Worm (Caenorhabditis elegans): ENCODE results near the gene F09D12.2.

DNA sequence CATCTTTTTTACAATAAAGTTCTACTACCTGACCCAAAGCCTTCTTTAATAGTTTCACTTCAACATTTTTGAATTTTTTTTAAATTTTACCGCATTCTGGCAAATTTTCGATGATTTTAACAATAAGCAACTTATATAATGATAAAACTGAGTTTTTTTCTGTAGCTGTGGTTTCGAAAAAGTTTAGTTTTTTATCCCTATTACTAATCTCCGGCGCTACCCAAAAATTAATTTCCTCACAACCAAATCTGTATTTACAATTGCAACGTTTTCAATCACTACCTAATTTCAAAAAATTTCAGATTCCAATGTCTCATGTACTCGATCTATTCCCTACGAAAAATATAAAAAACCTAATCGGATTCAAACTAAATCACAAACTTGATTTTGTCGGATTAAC, 23.1 kb upstream of the F09D12.2 start, which contains the start of gene F58E2.3:
- TF ChIP-seq pqm-1 (tag; optimal IDR thresholded peaks at IDR 0.05), result no peak
- TF ChIP-seq lin-13 (GFP tag; optimal IDR thresholded peaks at IDR 0.05), result no peak
- TF ChIP-seq elt-2 (tag; optimal IDR thresholded peaks at IDR 0.05), result no peak
- TF ChIP-seq tbx-2 (tag; optimal IDR thresholded peaks at IDR 0.05), result no peak
- no peak for TF ChIP-seq blmp-1 (tag; optimal IDR thresholded peaks at IDR 0.05)
- TF ChIP-seq mab-9 (GFP tag; IDR thresholded peaks at IDR 0.05), result no peak
- TF ChIP-seq F16B12.6 (tag; optimal IDR thresholded peaks at IDR 0.05), result no peak
- TF ChIP-seq lin-15B (tag; optimal IDR thresholded peaks at IDR 0.05), result no peak
